Worm (Caenorhabditis elegans): Measurements from ENCODE around the gene srj-15.

srj-15 gene

DNA sequence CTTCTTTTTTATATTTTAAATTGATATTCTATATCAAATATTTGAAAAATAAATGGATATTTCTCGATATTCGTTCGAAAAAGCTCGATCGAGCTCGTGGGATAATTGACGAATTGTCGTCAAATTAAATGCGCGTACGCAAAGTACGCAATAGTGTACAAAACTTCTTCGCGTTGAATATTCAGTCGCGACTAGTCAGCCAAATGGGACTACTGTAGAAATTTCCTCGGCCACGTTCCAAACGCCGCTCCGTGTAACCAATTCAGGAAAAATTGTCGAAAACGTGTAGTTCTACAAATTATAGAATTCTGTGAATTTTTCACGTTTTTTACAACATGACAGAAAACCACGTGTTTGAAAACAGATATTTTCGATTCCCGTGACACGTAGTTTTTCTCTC lies 43.7 kb upstream of the srj-15 start (continued):
- peak; percentile 56; the same call in 1 of the 2 replicates for TF ChIP-seq ceh-100 (GFP tag; IDR thresholded peaks at IDR 0.05)
- peak; percentile 87 for TF ChIP-seq rcor-1 (GFP tag; IDR thresholded peaks at IDR 0.05)
- TF ChIP-seq lag-1 (GFP tag; IDR thresholded peaks at IDR 0.05): no peak
- no peak for TF ChIP-seq ztf-6 (GFP tag; IDR thresholded peaks at IDR 0.05)
- no peak for TF ChIP-seq C06A6.2 (GFP tag; conservative IDR thresholded peaks at IDR 0.05)
- TF ChIP-seq unc-130 (GFP tag; optimal IDR thresholded peaks at IDR 0.05): peak; percentile 87
- TF ChIP-seq nhr-27 (tag; optimal IDR thresholded peaks at IDR 0.05): no peak
- TF ChIP-seq let-607 (tag; optimal IDR thresholded peaks at IDR 0.05): peak; percentile 44 to 87
- TF ChIP-seq rec-8 (tag; optimal IDR thresholded peaks at IDR 0.05): no peak
- TF ChIP-seq pbrm-1 (GFP tag; IDR thresholded peaks at IDR 0.05): peak; percentile 82
- no peak for TF ChIP-seq T07F8.4 (tag; optimal IDR thresholded peaks at IDR 0.05)
- TF ChIP-seq ztf-3 (GFP tag; optimal IDR thresholded peaks at IDR 0.05): no peak
- peak; percentile 81 for TF ChIP-seq B0019.2 (GFP tag; conservative IDR thresholded peaks at IDR 0.05)
- no peak for TF ChIP-seq nfya-2 (GFP tag; IDR thresholded peaks at IDR 0.05)
- peak; percentile 72 for TF ChIP-seq Y79H2A.3 (GFP tag; conservative IDR thresholded peaks at IDR 0.05)
- TF ChIP-seq mcd-1 (GFP tag; IDR thresholded peaks at IDR 0.05): peak; percentile 86
- no peak for TF ChIP-seq unc-62 (GFP tag; optimal IDR thresholded peaks at IDR 0.05)
- TF ChIP-seq ztf-25 (GFP tag; IDR thresholded peaks at IDR 0.05): peak; percentile 85; the same call in 1 of the 2 replicates
- TF ChIP-seq tbp1 (GFP tag; optimal IDR thresholded peaks at IDR 0.05): peak; percentile 51
- peak; percentile 44 for TF ChIP-seq snpc-1.3 (tag; optimal IDR thresholded peaks at IDR 0.05; ENCODE audit: insufficient read depth)
- no peak for TF ChIP-seq ama-1 (optimal IDR thresholded peaks at IDR 0.05)
- no peak for TF ChIP-seq ama-1 (GFP tag; optimal IDR thresholded peaks at IDR 0.05)
- no peak for TF ChIP-seq mes-4 (tag; optimal IDR thresholded peaks at IDR 0.05)
- TF ChIP-seq sea-2 (GFP tag; IDR thresholded peaks at IDR 0.05): no peak
- TF ChIP-seq somi-1 (GFP tag; optimal IDR thresholded peaks at IDR 0.05): no peak
- TF ChIP-seq F23B12.7 (tag; optimal IDR thresholded peaks at IDR 0.05; ENCODE audit: insufficient read depth): no peak
- TF ChIP-seq ztf-18 (tag; optimal IDR thresholded peaks at IDR 0.05): peak; percentile 36
- peak; percentile 62 for TF ChIP-seq dpl-1 (GFP tag; optimal IDR thresholded peaks at IDR 0.05)
- TF ChIP-seq nhr-120 (GFP tag; IDR thresholded peaks at IDR 0.05): no peak
- peak; percentile 41; the same call in 1 of the 2 replicates for TF ChIP-seq Y53F4B.3 (GFP tag; IDR thresholded peaks at IDR 0.05)
- 0 out of 2 replicates have a peak, but pooled peaks have one; percentile 41 for TF ChIP-seq egl-44 (GFP tag; IDR thresholded peaks at IDR 0.05)
- no peak for TF ChIP-seq F37B4.10 (GFP tag; IDR thresholded peaks at IDR 0.05)
- no peak for TF ChIP-seq mxl-1 (tag; optimal IDR thresholded peaks at IDR 0.05)
- no peak for TF ChIP-seq hlh-12 (tag; optimal IDR thresholded peaks at IDR 0.05)
- peak; percentile 71 for TF ChIP-seq F49E8.2 (tag; optimal IDR thresholded peaks at IDR 0.05; ENCODE audit: insufficient read depth)
- 0 out of 2 replicates have a peak, but pooled peaks have one; percentile 36 for TF ChIP-seq attf-6 (GFP tag; IDR thresholded peaks at IDR 0.05)
- peak; percentile 84; the same call in 1 of the 2 replicates for TF ChIP-seq ztf-28 (GFP tag; IDR thresholded peaks at IDR 0.05)
- TF ChIP-seq C17E4.6 (GFP tag; IDR thresholded peaks at IDR 0.05): no peak
- no peak for TF ChIP-seq zim-3 (tag; optimal IDR thresholded peaks at IDR 0.05)
- TF ChIP-seq die-1 (tag; optimal IDR thresholded peaks at IDR 0.05): no peak
- TF ChIP-seq B0261.1 (tag; optimal IDR thresholded peaks at IDR 0.05): no peak
- peak; percentile 81 for TF ChIP-seq Y67H2A.10 (GFP tag; conservative IDR thresholded peaks at IDR 0.05)
- no peak for TF ChIP-seq atf-7 (tag; optimal IDR thresholded peaks at IDR 0.05)
- TF ChIP-seq F52B5.7 (tag; optimal IDR thresholded peaks at IDR 0.05): no peak
- no peak for TF ChIP-seq cebp-2 (GFP tag; IDR thresholded peaks at IDR 0.05)
- TF ChIP-seq akir-1 (GFP tag; optimal IDR thresholded peaks at IDR 0.05): no peak
- no peak for TF ChIP-seq pha-4 (tag; optimal IDR thresholded peaks at IDR 0.05)
- TF ChIP-seq cebp-1 (GFP tag; IDR thresholded peaks at IDR 0.05): peak; percentile 44; the same call in 1 of the 2 replicates
- peak; percentile 35 for TF ChIP-seq cebp-1 (tag; optimal IDR thresholded peaks at IDR 0.05)

Data from whole organism, young adult.